Fruit fly (Drosophila melanogaster) whole organism, embryonic: ENCODE data around the gene CG3815.

Experiments
- Atf3 ChIP-seq: fragments of 200-800 bp; sonication (Bioruptor generic); optimal IDR thresholded peaks from 3 replicates; lab custom pipeline; 2016; ENCODE audit warnings: missing biosample characterization, missing genetic modification characterization
- B-H2 ChIP-seq: fragments of 200-800 bp; sonication (Bioruptor generic); optimal IDR thresholded peaks from 2 replicates; lab custom pipeline; 2018; ENCODE audit warnings: missing biosample characterization, mild to moderate bottlenecking, missing genetic modification characterization
- CG10267 ChIP-seq: fragments of 200-800 bp; sonication (Bioruptor generic); optimal IDR thresholded peaks from 2 replicates; lab custom pipeline; 2018; ENCODE audit warnings: missing biosample characterization, mild to moderate bottlenecking, missing genetic modification characterization, moderate library complexity
- CG10543 ChIP-seq: fragments of 200-800 bp; sonication (Bioruptor generic); optimal IDR thresholded peaks from 3 replicates; lab custom pipeline; 2017; ENCODE audit warnings: missing biosample characterization, mild to moderate bottlenecking, missing genetic modification characterization, moderate library complexity
- CG10959 ChIP-seq: fragments of 200-800 bp; sonication (Bioruptor generic); IDR thresholded peaks from 2 replicates; pipeline ENCODE4 v1.3.6; 2022; ENCODE audit warnings: missing biosample characterization, missing genetic modification characterization
- CG11695 ChIP-seq: fragments of 200-800 bp; sonication (Bioruptor generic); IDR thresholded peaks from 3 replicates; pipeline ENCODE4 v1.3.6; 2022; ENCODE audit warnings: missing biosample characterization, missing genetic modification characterization
- CG12219 ChIP-seq: fragments of 200-800 bp; sonication (Bioruptor generic); optimal IDR thresholded peaks from 3 replicates; lab custom pipeline; 2018; ENCODE audit warnings: missing biosample characterization, mild to moderate bottlenecking, missing genetic modification characterization
- CG17912 ChIP-seq: fragments of 200-800 bp; sonication (Bioruptor generic); optimal IDR thresholded peaks from 2 replicates; lab custom pipeline; 2018; ENCODE audit warnings: missing biosample characterization, mild to moderate bottlenecking, missing genetic modification characterization
- CG2199 ChIP-seq: fragments of 200-800 bp; sonication (Bioruptor generic); IDR thresholded peaks from 3 replicates; pipeline ENCODE4 v1.3.6; 2022; ENCODE audit warnings: missing biosample characterization, missing genetic modification characterization
- CG31388 ChIP-seq: fragments of 200-800 bp; sonication (Bioruptor generic); optimal IDR thresholded peaks from 2 replicates; lab custom pipeline; 2016; ENCODE audit warnings: missing biosample characterization, missing genetic modification characterization
- CG3407 ChIP-seq: fragments of 200-800 bp; sonication (Bioruptor generic); optimal IDR thresholded peaks from 2 replicates; lab custom pipeline; 2018; ENCODE audit warnings: missing biosample characterization, mild to moderate bottlenecking, missing genetic modification characterization
- CG4282 ChIP-seq: fragments of 200-800 bp; sonication (Bioruptor generic); optimal IDR thresholded peaks from 2 replicates; lab custom pipeline; 2016; ENCODE audit warnings: missing biosample characterization, missing genetic modification characterization
- CG4424 ChIP-seq: fragments of 200-800 bp; sonication (Bioruptor generic); optimal IDR thresholded peaks from 3 replicates; lab custom pipeline; 2016; ENCODE audit warnings: missing biosample characterization, missing genetic modification characterization
- CG8765 ChIP-seq: fragments of 200-800 bp; sonication (Bioruptor generic); IDR thresholded peaks from 2 replicates; pipeline ENCODE4 v1.3.6; 2022; ENCODE audit warnings: missing biosample characterization, missing genetic modification characterization
- CG9609 ChIP-seq: fragments of 200-800 bp; sonication (Bioruptor generic); optimal IDR thresholded peaks from 3 replicates; lab custom pipeline; 2016; ENCODE audit warnings: missing biosample characterization, missing genetic modification characterization
- CG9817 ChIP-seq: fragments of 200-800 bp; sonication (Bioruptor generic); optimal IDR thresholded peaks from 2 replicates; lab custom pipeline; 2018; ENCODE audit warnings: missing biosample characterization, mild to moderate bottlenecking, missing genetic modification characterization, moderate library complexity
- Dbx ChIP-seq: fragments of 200-800 bp; sonication (Bioruptor generic); IDR thresholded peaks from 3 replicates; pipeline ENCODE4 v1.3.6; 2022; ENCODE audit warnings: missing biosample characterization, missing genetic modification characterization
- Dll ChIP-seq: fragments of 200-800 bp; sonication (Bioruptor generic); IDR thresholded peaks from 4 replicates; pipeline ENCODE4 v1.3.6; 2022; ENCODE audit warnings: missing biosample characterization, missing genetic modification characterization; ENCODE audit not compliant: partially characterized antibody
- Doc3 ChIP-seq: fragments of 200-800 bp; sonication (Bioruptor generic); IDR thresholded peaks from 3 replicates; pipeline ENCODE4 v1.3.6; 2022; ENCODE audit warnings: missing biosample characterization, missing genetic modification characterization; ENCODE audit not compliant: partially characterized antibody
- Myb ChIP-seq: fragments of 200-800 bp; sonication (Bioruptor generic); optimal IDR thresholded peaks from 2 replicates; lab custom pipeline; 2016; ENCODE audit warnings: missing biosample characterization, missing genetic modification characterization
- NC2α ChIP-seq: fragments of 200-800 bp; sonication (Bioruptor generic); optimal IDR thresholded peaks from 2 replicates; lab custom pipeline; 2016; ENCODE audit warnings: missing biosample characterization, missing genetic modification characterization
- NK7.1 ChIP-seq: fragments of 200-800 bp; sonication (Bioruptor generic); optimal IDR thresholded peaks from 3 replicates; lab custom pipeline; 2016; ENCODE audit warnings: missing biosample characterization, missing genetic modification characterization
- Pdp1 ChIP-seq, 2 experiments: fragments of 200-800 bp; sonication (Bioruptor generic); optimal IDR thresholded peaks; 3 replicates each; lab custom pipeline; 2016; ENCODE audit warnings: missing biosample characterization in 2 of 2, missing genetic modification characterization in 2 of 2, mild to moderate bottlenecking in 1 of 2, moderate library complexity in 1 of 2
- Sox100B ChIP-seq: fragments of 200-800 bp; sonication (Bioruptor generic); optimal IDR thresholded peaks from 3 replicates; lab custom pipeline; 2018; ENCODE audit warnings: missing biosample characterization, mild to moderate bottlenecking, missing genetic modification characterization
- Ssrp ChIP-seq: fragments of 200-800 bp; sonication (Bioruptor generic); optimal IDR thresholded peaks from 2 replicates; lab custom pipeline; 2018; ENCODE audit warnings: missing biosample characterization, mild to moderate bottlenecking, missing genetic modification characterization, moderate library complexity
- Trl ChIP-seq, 3 experiments: fragments of >200 bp in 2 of 3; fragments of 200-800 bp in 1 of 3; sonication (Bioruptor generic) in 1 of 3; optimal IDR thresholded peaks; 2 replicates in 1 of 3; 3 replicates in 2 of 3; lab custom pipeline; 2016 to 2017; ENCODE audit warnings: missing biosample characterization in 1 of 3, missing genetic modification characterization in 1 of 3
- al ChIP-seq: fragments of 200-800 bp; sonication (Bioruptor generic); IDR thresholded peaks from 2 replicates; pipeline ENCODE4 v1.3.6; 2022; ENCODE audit warnings: missing biosample characterization, missing genetic modification characterization
- bcd ChIP-seq: fragments of 200-800 bp; sonication (Bioruptor generic); optimal IDR thresholded peaks from 2 replicates; lab custom pipeline; 2017; ENCODE audit warnings: missing biosample characterization, mild to moderate bottlenecking, missing genetic modification characterization
- br ChIP-seq: fragments of >200 bp; optimal IDR thresholded peaks from 2 replicates; lab custom pipeline; 2017
- cato ChIP-seq: fragments of 200-800 bp; sonication (Bioruptor generic); optimal IDR thresholded peaks from 2 replicates; lab custom pipeline; 2016; ENCODE audit warnings: missing biosample characterization, missing genetic modification characterization, borderline replicate concordance
- corto ChIP-seq: fragments of 200-800 bp; sonication (Bioruptor generic); optimal IDR thresholded peaks from 2 replicates; lab custom pipeline; 2016; ENCODE audit warnings: missing biosample characterization, mild to moderate bottlenecking, missing genetic modification characterization, moderate library complexity
- cwo ChIP-seq: fragments of 200-800 bp; sonication (Bioruptor generic); optimal IDR thresholded peaks from 3 replicates; lab custom pipeline; 2017; ENCODE audit warnings: missing biosample characterization, missing genetic modification characterization, mild to moderate bottlenecking, moderate library complexity, missing genetic modification reagents
- danr ChIP-seq: fragments of 200-800 bp; sonication (Bioruptor generic); IDR thresholded peaks from 2 replicates; pipeline ENCODE4 v1.3.6; 2022; ENCODE audit warnings: missing biosample characterization, missing genetic modification characterization
- dimm ChIP-seq: fragments of 200-800 bp; sonication (Bioruptor generic); IDR thresholded peaks from 2 replicates; pipeline ENCODE4 v1.3.6; 2022; ENCODE audit warnings: missing biosample characterization, missing genetic modification characterization
- fd64A ChIP-seq: fragments of 200-800 bp; sonication (Bioruptor generic); optimal IDR thresholded peaks from 3 replicates; lab custom pipeline; 2018; ENCODE audit warnings: missing biosample characterization, mild to moderate bottlenecking, missing genetic modification characterization
- hb ChIP-seq: fragments of 200-800 bp; sonication (Bioruptor generic); IDR thresholded peaks from 3 replicates; pipeline ENCODE4 v1.3.6; 2022; ENCODE audit warnings: missing biosample characterization, missing genetic modification characterization; ENCODE audit not compliant: partially characterized antibody
- hbn ChIP-seq: fragments of 200-800 bp; sonication (Bioruptor generic); IDR thresholded peaks from 2 replicates; pipeline ENCODE4 v1.3.6; 2022; ENCODE audit warnings: missing biosample characterization, missing genetic modification characterization; ENCODE audit not compliant: partially characterized antibody
- ind ChIP-seq: fragments of 200-800 bp; sonication (Bioruptor generic); optimal IDR thresholded peaks from 3 replicates; lab custom pipeline; 2016; ENCODE audit warnings: missing biosample characterization, missing genetic modification characterization
- jigr1 ChIP-seq: fragments of 200-800 bp; sonication (Bioruptor generic); IDR thresholded peaks from 3 replicates; pipeline ENCODE4 v1.3.6; 2022; ENCODE audit warnings: missing biosample characterization, missing genetic modification characterization
- kay ChIP-seq: fragments of 200-800 bp; sonication (Bioruptor generic); optimal IDR thresholded peaks from 2 replicates; lab custom pipeline; 2016; ENCODE audit warnings: missing biosample characterization, missing genetic modification characterization
- lmd ChIP-seq: fragments of 200-800 bp; sonication (Bioruptor generic); IDR thresholded peaks from 2 replicates; pipeline ENCODE4 v1.3.6; 2022; ENCODE audit warnings: missing biosample characterization, missing genetic modification characterization
- lov ChIP-seq, 2 experiments: fragments of 200-800 bp in 1 of 2; fragments of >200 bp in 1 of 2; sonication (Bioruptor generic) in 1 of 2; IDR thresholded peaks in 1 of 2; optimal IDR thresholded peaks in 1 of 2; 2 replicates in 1 of 2; 3 replicates in 1 of 2; pipeline versions ENCODE4 v1.3.6 to Lab custom; 2017 to 2022; ENCODE audit warnings: missing biosample characterization in 1 of 2, missing genetic modification characterization in 1 of 2
- nom ChIP-seq: fragments of 200-800 bp; sonication (Bioruptor generic); optimal IDR thresholded peaks from 2 replicates; lab custom pipeline; 2017; ENCODE audit warnings: missing biosample characterization, missing genetic modification characterization, mild to moderate bottlenecking, moderate library complexity, missing genetic modification reagents
- pita ChIP-seq: fragments of 200-800 bp; sonication (Bioruptor generic); optimal IDR thresholded peaks from 2 replicates; lab custom pipeline; 2017; ENCODE audit warnings: missing biosample characterization, mild to moderate bottlenecking, missing genetic modification characterization
- rib ChIP-seq: fragments of 200-800 bp; sonication (Bioruptor generic); IDR thresholded peaks from 2 replicates; pipeline ENCODE4 v1.3.6; 2022; ENCODE audit warnings: missing biosample characterization, missing genetic modification characterization
- ro ChIP-seq: fragments of 200-800 bp; sonication (Bioruptor generic); IDR thresholded peaks from 2 replicates; pipeline ENCODE4 v1.3.6; 2022; ENCODE audit warnings: missing biosample characterization, missing genetic modification characterization
- sens-2 ChIP-seq: fragments of 200-800 bp; sonication (Bioruptor generic); IDR thresholded peaks from 2 replicates; pipeline ENCODE4 v1.3.6; 2022; ENCODE audit warnings: missing biosample characterization, missing genetic modification characterization
- so ChIP-seq: fragments of 200-800 bp; sonication (Bioruptor generic); IDR thresholded peaks from 3 replicates; pipeline ENCODE4 v1.3.6; 2022; ENCODE audit warnings: missing biosample characterization, missing genetic modification characterization
- trh ChIP-seq: fragments of 200-800 bp; sonication (Bioruptor generic); optimal IDR thresholded peaks from 2 replicates; lab custom pipeline; 2016; ENCODE audit warnings: missing biosample characterization, missing genetic modification characterization

CG3815 gene

DNA sequence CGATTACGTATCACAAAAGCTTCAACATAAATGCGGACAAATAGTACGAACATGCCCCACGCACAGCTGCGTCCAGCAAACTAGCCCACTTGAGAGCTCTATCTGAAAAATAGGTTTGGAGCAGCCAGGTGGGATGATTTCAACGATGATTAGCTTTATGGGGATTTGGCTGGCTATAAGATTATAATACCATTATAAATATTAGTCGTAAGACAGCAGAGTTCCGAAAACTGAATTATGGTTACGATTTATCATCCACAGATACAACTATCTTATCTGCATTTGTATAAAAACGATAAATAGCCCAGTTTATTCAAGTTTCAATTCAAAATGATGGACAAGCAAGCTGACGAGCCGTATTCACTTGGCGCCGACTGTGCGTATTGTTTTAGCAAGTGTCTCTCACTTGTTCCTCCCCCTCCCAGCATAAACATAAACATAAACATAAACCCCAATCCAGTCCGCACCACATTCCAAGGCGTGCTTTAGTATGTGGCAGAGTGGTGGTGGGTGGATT, 31.5 kb upstream of the CG3815 start (continued):
- TF ChIP-seq Trl (optimal IDR thresholded peaks at IDR 0.05; lab: Kevin White, UChicago) = no peak
- no peak for TF ChIP-seq Trl (GFP tag; optimal IDR thresholded peaks at IDR 0.05; lab: Kevin White, UChicago)
- peak; percentile 86 for TF ChIP-seq CG10543 (GFP tag; lab: Kevin White, UChicago)
- TF ChIP-seq bcd (GFP tag; lab: Kevin White, UChicago) = peak; percentile 84
- no peak for TF ChIP-seq CG8765 (GFP tag; lab: Robert Waterston, UW)
- no peak for TF ChIP-seq CG4282
- TF ChIP-seq trh (GFP tag; lab: Kevin White, UChicago) = no peak
- TF ChIP-seq Doc3 = no peak
- no peak for TF ChIP-seq nom (GFP tag; lab: Kevin White, UChicago)
- peak; percentile 15 for TF ChIP-seq CG3407 (GFP tag; lab: Kevin White, UChicago)
- TF ChIP-seq ind (GFP tag; lab: Kevin White, UChicago) = peak; percentile 73
- TF ChIP-seq kay (GFP tag; lab: Kevin White, UChicago) = no peak
- TF ChIP-seq danr (GFP tag; lab: Robert Waterston, UW) = peak; percentile 59; the same call in 1 of the 2 replicates
- no peak for TF ChIP-seq CG2199 (GFP tag; lab: Robert Waterston, UW)
- peak; percentile 83 for TF ChIP-seq CG12219 (GFP tag; lab: Kevin White, UChicago)
- peak; percentile 55 for TF ChIP-seq Dbx
- peak; percentile 49 for TF ChIP-seq CG9609
- 0 out of 2 replicates have a peak, but pooled peaks have one; percentile 27 for TF ChIP-seq sens-2
- no peak for TF ChIP-seq ro (GFP tag; lab: Robert Waterston, UW)
- TF ChIP-seq br (lab: Kevin White, UChicago) = no peak
- TF ChIP-seq corto (GFP tag; lab: Kevin White, UChicago) = no peak
- no peak for TF ChIP-seq dimm (GFP tag; lab: Robert Waterston, UW)
- TF ChIP-seq so (GFP tag; lab: Robert Waterston, UW) = peak; percentile 79; the same call in 2 of the 3 replicates
- TF ChIP-seq Sox100B (GFP tag; lab: Kevin White, UChicago) = peak; percentile 87
- 0 out of 3 replicates have a peak, but pooled peaks have one; percentile 20 for TF ChIP-seq jigr1 (GFP tag; lab: Robert Waterston, UW)
- TF ChIP-seq CG10959 (GFP tag; lab: Robert Waterston, UW) = no peak
- TF ChIP-seq rib (GFP tag; lab: Robert Waterston, UW) = peak; percentile 48; the same call in 1 of the 2 replicates
- TF ChIP-seq hbn (GFP tag; lab: Robert Waterston, UW) = no peak
- TF ChIP-seq cwo (GFP tag; lab: Kevin White, UChicago) = peak; percentile 80
- TF ChIP-seq Ssrp = peak; percentile 60
- peak; percentile 66 for TF ChIP-seq CG9817 (tag; lab: Kevin White, UChicago)
- TF ChIP-seq CG17912 = no peak
- no peak for TF ChIP-seq Dll (GFP tag; lab: Robert Waterston, UW)
- no peak for TF ChIP-seq pita
- TF ChIP-seq CG10267 (tag; lab: Kevin White, UChicago) = peak; percentile 65
- peak; percentile 78 for TF ChIP-seq CG11695
- no peak for TF ChIP-seq Myb (GFP tag; lab: Kevin White, UChicago)
- peak; percentile 50 for TF ChIP-seq CG31388
- TF ChIP-seq CG4424 = peak; percentile 61
- TF ChIP-seq cato = peak; percentile 42
- TF ChIP-seq NK7.1 (GFP tag; lab: Kevin White, UChicago) = no peak
- peak; percentile 47 to 56 for TF ChIP-seq Pdp1 (GFP tag; optimal IDR thresholded peaks at IDR 0.05; lab: Kevin White, UChicago)
- TF ChIP-seq lov (optimal IDR thresholded peaks at IDR 0.05; lab: Kevin White, UChicago) = no peak
- TF ChIP-seq lov (GFP tag; IDR thresholded peaks at IDR 0.05; lab: Robert Waterston, UW) = no peak
- TF ChIP-seq NC2α (GFP tag; lab: Kevin White, UChicago) = no peak
- TF ChIP-seq al (GFP tag; lab: Robert Waterston, UW) = peak; percentile 54; the same call in 1 of the 2 replicates
- TF ChIP-seq fd64A (GFP tag; lab: Kevin White, UChicago) = peak; percentile 33
- TF ChIP-seq Atf3 (GFP tag; lab: Kevin White, UChicago) = peak; percentile 11
- no peak for TF ChIP-seq hb (GFP tag; lab: Robert Waterston, UW)
- peak; percentile 77 for TF ChIP-seq lmd (GFP tag; lab: Robert Waterston, UW)
- peak; percentile 51 for TF ChIP-seq B-H2 (GFP tag; lab: Kevin White, UChicago)
